Worm (Caenorhabditis elegans): ENCODE measurements around the gene cox-6B.
A peak's percentile ranks its signal among the peaks of the same experiment; 100 is the strongest.

cox-6B gene

ce11 chrIII:2768635-2769034 is 69.2 kb downstream of the cox-6B start, which contains the start of gene swsn-3 (continued):
- TF ChIP-seq sma-3 (GFP tag; optimal IDR thresholded peaks at IDR 0.05) = peak; percentile 83

ce11 chrIII:2769078-2769477 is 69.6 kb downstream of the cox-6B start:
- TF ChIP-seq ceh-16 (tag; optimal IDR thresholded peaks at IDR 0.05) (no peak), snpc-4 (tag; optimal IDR thresholded peaks at IDR 0.05) (no peak), nhr-25 (tag; optimal IDR thresholded peaks at IDR 0.05) (no peak), lin-39 (tag; optimal IDR thresholded peaks at IDR 0.05) (no peak), lin-11 (tag; optimal IDR thresholded peaks at IDR 0.05) (no peak), unc-62 (GFP tag; optimal IDR thresholded peaks at IDR 0.05) (no peak), fos-1 (tag; optimal IDR thresholded peaks at IDR 0.05) (no peak), nhr-10 (tag; optimal IDR thresholded peaks at IDR 0.05) (no peak), skn-1 (tag; optimal IDR thresholded peaks at IDR 0.05) (no peak)

DNA sequence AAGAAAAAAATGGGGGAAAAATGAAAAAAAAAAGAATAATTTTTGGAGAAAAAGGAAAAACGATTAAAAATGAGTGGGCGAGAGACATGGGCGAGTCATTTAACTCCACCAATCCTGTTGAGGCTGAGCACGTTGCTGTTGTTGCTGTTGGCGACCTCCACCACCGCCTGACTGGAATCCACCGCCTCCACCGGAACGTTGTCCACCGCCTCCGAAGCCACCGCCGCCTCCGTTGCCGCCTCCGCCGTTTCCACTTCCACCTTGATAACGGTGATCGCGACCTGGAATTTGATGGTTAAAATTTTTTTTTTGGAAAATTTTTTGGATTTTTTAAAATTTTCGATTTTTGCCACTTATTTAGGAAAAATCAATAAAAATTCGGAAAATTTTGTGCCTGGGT is 71.3 kb downstream of the cox-6B start:
- TF ChIP-seq nhr-11 (tag; optimal IDR thresholded peaks at IDR 0.05) (no peak), nhr-21 (tag; optimal IDR thresholded peaks at IDR 0.05) (no peak), gmeb-1 (tag; optimal IDR thresholded peaks at IDR 0.05) (no peak), ZK546.5 (tag; optimal IDR thresholded peaks at IDR 0.05) (no peak), crh-2 (tag; optimal IDR thresholded peaks at IDR 0.05) (no peak), sma-3 (GFP tag; optimal IDR thresholded peaks at IDR 0.05) (no peak), F13H6.1 (tag; optimal IDR thresholded peaks at IDR 0.05) (no peak), nhr-77 (tag; optimal IDR thresholded peaks at IDR 0.05) (no peak), nhr-25 (tag; optimal IDR thresholded peaks at IDR 0.05) (no peak), peb-1 (tag; optimal IDR thresholded peaks at IDR 0.05) (no peak), ceh-82 (tag; optimal IDR thresholded peaks at IDR 0.05) (no peak), R02D3.7 (tag; optimal IDR thresholded peaks at IDR 0.05) (no peak), aly-2 (tag; optimal IDR thresholded peaks at IDR 0.05) (no peak), fos-1 (tag; optimal IDR thresholded peaks at IDR 0.05) (no peak), ztf-11 (tag; optimal IDR thresholded peaks at IDR 0.05) (no peak)

DNA sequence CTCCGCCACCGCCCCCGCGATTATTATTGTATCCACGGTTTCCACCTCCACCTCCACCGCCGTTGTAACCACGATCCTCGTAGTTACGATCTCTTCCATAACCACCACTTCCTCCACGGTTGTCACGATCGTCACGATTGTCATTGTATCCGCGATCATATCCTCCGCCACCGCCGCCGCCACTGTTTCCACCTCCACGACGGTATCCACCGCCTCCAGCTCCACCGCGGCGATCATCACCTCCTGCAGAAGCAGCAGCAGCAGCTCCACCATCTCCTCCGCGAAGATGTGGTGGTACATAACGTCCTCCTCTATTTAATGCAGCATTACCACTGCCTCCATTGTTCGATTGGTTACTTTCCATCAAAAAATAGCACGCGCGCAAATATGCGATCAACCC is 79.2 kb downstream of the cox-6B start, which contains the start of gene laf-1:
Gene laf-1 (minus strand): TSS at position 399 of the 400 bp plus-strand sequence.
- no peak for TF ChIP-seq unc-62 (GFP tag; optimal IDR thresholded peaks at IDR 0.05)
- no peak for TF ChIP-seq aly-2 (tag; optimal IDR thresholded peaks at IDR 0.05)
- TF ChIP-seq sma-3 (GFP tag; optimal IDR thresholded peaks at IDR 0.05) = no peak
- TF ChIP-seq R02D3.7 (tag; optimal IDR thresholded peaks at IDR 0.05) = no peak
- no peak for TF ChIP-seq ztf-4 (tag; optimal IDR thresholded peaks at IDR 0.05)
- TF ChIP-seq elt-1 (tag; optimal IDR thresholded peaks at IDR 0.05) = no peak
- TF ChIP-seq egl-27 (tag; optimal IDR thresholded peaks at IDR 0.05) = no peak
- no peak for TF ChIP-seq ZK546.5 (tag; optimal IDR thresholded peaks at IDR 0.05)
- TF ChIP-seq ztf-11 (tag; optimal IDR thresholded peaks at IDR 0.05) = no peak
- no peak for TF ChIP-seq unc-55 (GFP tag; optimal IDR thresholded peaks at IDR 0.05)
- no peak for TF ChIP-seq ztf-1 (GFP tag; conservative IDR thresholded peaks at IDR 0.05)
- no peak for TF ChIP-seq fos-1 (tag; optimal IDR thresholded peaks at IDR 0.05)
- TF ChIP-seq lsy-2 (tag; optimal IDR thresholded peaks at IDR 0.05) = no peak
- no peak for TF ChIP-seq alr-1 (tag; optimal IDR thresholded peaks at IDR 0.05)
- no peak for TF ChIP-seq nhr-129 (tag; optimal IDR thresholded peaks at IDR 0.05)
- no peak for TF ChIP-seq ama-1 (optimal IDR thresholded peaks at IDR 0.05)
- TF ChIP-seq lin-11 (tag; optimal IDR thresholded peaks at IDR 0.05) = no peak
- TF ChIP-seq F13H6.1 (tag; optimal IDR thresholded peaks at IDR 0.05) = no peak
- no peak for TF ChIP-seq nhr-11 (tag; optimal IDR thresholded peaks at IDR 0.05)
- no peak for TF ChIP-seq nhr-10 (tag; optimal IDR thresholded peaks at IDR 0.05)

- TF ChIP-seq gmeb-1 (tag; optimal IDR thresholded peaks at IDR 0.05) (no peak), nhr-23 (tag; optimal IDR thresholded peaks at IDR 0.05) (no peak), unc-55 (GFP tag; optimal IDR thresholded peaks at IDR 0.05) (peak; percentile 30), mbf-1 (tag; optimal IDR thresholded peaks at IDR 0.05) (no peak), mab-5 (tag; optimal IDR thresholded peaks at IDR 0.05) (no peak), elt-1 (tag; optimal IDR thresholded peaks at IDR 0.05) (no peak), unc-62 (GFP tag; optimal IDR thresholded peaks at IDR 0.05) (no peak), ceh-16 (tag; optimal IDR thresholded peaks at IDR 0.05) (no peak), lsy-2 (tag; optimal IDR thresholded peaks at IDR 0.05) (no peak), snpc-4 (tag; optimal IDR thresholded peaks at IDR 0.05) (no peak), nhr-6 (tag; optimal IDR thresholded peaks at IDR 0.05) (no peak), mdl-1 (tag; optimal IDR thresholded peaks at IDR 0.05) (peak in 1 of 2 experiments; percentile 19), unc-39 (tag; optimal IDR thresholded peaks at IDR 0.05) (no peak), ama-1 (optimal IDR thresholded peaks at IDR 0.05) (no peak), ZK546.5 (tag; optimal IDR thresholded peaks at IDR 0.05) (no peak), crh-2 (tag; optimal IDR thresholded peaks at IDR 0.05) (peak; percentile 40), nhr-77 (tag; optimal IDR thresholded peaks at IDR 0.05) (no peak), C34F6.9 (tag; optimal IDR thresholded peaks at IDR 0.05) (peak; percentile 14), F13H6.1 (tag; optimal IDR thresholded peaks at IDR 0.05) (no peak), aly-2 (tag; optimal IDR thresholded peaks at IDR 0.05) (no peak), dmd-4 (tag; optimal IDR thresholded peaks at IDR 0.05) (no peak), ztf-1 (GFP tag; conservative IDR thresholded peaks at IDR 0.05) (no peak), zag-1 (tag; optimal IDR thresholded peaks at IDR 0.05) (no peak), ztf-11 (tag; optimal IDR thresholded peaks at IDR 0.05) (no peak), sma-9 (GFP tag; optimal IDR thresholded peaks at IDR 0.05) (no peak), sma-9 (tag; optimal IDR thresholded peaks at IDR 0.05) (no peak)
Measured at ce11 chrIII:2780283-2780682, 80.8 kb downstream of the cox-6B start.

All from whole organism, L2 larva.